Worm (Caenorhabditis elegans): ENCODE results near the gene exos-1.

Gene exos-1

ce11 chrIII:11054532-11055265 is 45.9 kb downstream of the exos-1 start (continued):
- TF ChIP-seq hpl-2 (GFP tag; optimal IDR thresholded peaks at IDR 0.05), result no peak
- TF ChIP-seq snu-23 (GFP tag; optimal IDR thresholded peaks at IDR 0.05), result peak; percentile 62
- TF ChIP-seq vab-15 (tag; optimal IDR thresholded peaks at IDR 0.05), result no peak
- no peak for TF ChIP-seq alr-1 (tag; optimal IDR thresholded peaks at IDR 0.05; ENCODE audit: borderline replicate concordance)
- peak in 1 of 6 experiments; percentile 7 for TF ChIP-seq elt-3 (tag; optimal IDR thresholded peaks at IDR 0.05)
- TF ChIP-seq pag-3 (tag; optimal IDR thresholded peaks at IDR 0.05; ENCODE audit: borderline replicate concordance, insufficient read depth), result peak; percentile 49
- no peak for TF ChIP-seq hlh-4 (tag; optimal IDR thresholded peaks at IDR 0.05)
- peak; percentile 17 for TF ChIP-seq snpc-4 (tag; optimal IDR thresholded peaks at IDR 0.05)
- TF ChIP-seq ceh-88 (GFP tag; IDR thresholded peaks at IDR 0.05), result peak; percentile 18; the same call in 1 of the 2 replicates
- TF ChIP-seq dpl-1 (GFP tag; optimal IDR thresholded peaks at IDR 0.05), result peak; percentile 40 to 49 (median 42)
- peak; percentile 78 for TF ChIP-seq nhr-71 (tag; optimal IDR thresholded peaks at IDR 0.05)
- no peak for TF ChIP-seq ceh-8 (GFP tag; optimal IDR thresholded peaks at IDR 0.05)
- peak; percentile 48 for TF ChIP-seq isw-1 (GFP tag; IDR thresholded peaks at IDR 0.05)
- no peak for TF ChIP-seq sup-37 (GFP tag; optimal IDR thresholded peaks at IDR 0.05)
- TF ChIP-seq elt-2 (tag; optimal IDR thresholded peaks at IDR 0.05), result no peak
- no peak for TF ChIP-seq nhr-76 (tag; optimal IDR thresholded peaks at IDR 0.05)
- no peak for TF ChIP-seq mab-9 (GFP tag; IDR thresholded peaks at IDR 0.05)
- TF ChIP-seq grh-1 (GFP tag; IDR thresholded peaks at IDR 0.05), result no peak
- TF ChIP-seq blmp-1 (tag; optimal IDR thresholded peaks at IDR 0.05), result peak; percentile 87
- TF ChIP-seq sox-4 (tag; optimal IDR thresholded peaks at IDR 0.05), result no peak
- TF ChIP-seq C16A3.4 (tag; optimal IDR thresholded peaks at IDR 0.05), result peak; percentile 20
- peak; percentile 63 for TF ChIP-seq nhr-85 (tag)
- peak; percentile 13 for TF ChIP-seq nhr-77 (tag; optimal IDR thresholded peaks at IDR 0.05)
- TF ChIP-seq tlp-1 (tag; optimal IDR thresholded peaks at IDR 0.05), result no peak
- TF ChIP-seq efl-3 (GFP tag; optimal IDR thresholded peaks at IDR 0.05), result no peak
- TF ChIP-seq swsn-7 (tag; optimal IDR thresholded peaks at IDR 0.05), result peak; percentile 70
- peak; percentile 41 for TF ChIP-seq ztf-4 (tag; optimal IDR thresholded peaks at IDR 0.05)
- TF ChIP-seq C34B4.2 (tag; optimal IDR thresholded peaks at IDR 0.05), result no peak
- no peak for TF ChIP-seq lin-15B (tag; optimal IDR thresholded peaks at IDR 0.05)
- TF ChIP-seq ceh-90 (tag; optimal IDR thresholded peaks at IDR 0.05), result no peak
- no peak for TF ChIP-seq ces-1 (GFP tag; optimal IDR thresholded peaks at IDR 0.05)
- TF ChIP-seq efl-1 (optimal IDR thresholded peaks at IDR 0.05), result peak; percentile 66 to 76
- TF ChIP-seq efl-1 (GFP tag; optimal IDR thresholded peaks at IDR 0.05 in 1 of 2), result peak; percentile 44 to 93

ce11 chrIII:11059775-11060174 is 50.9 kb downstream of the exos-1 start:
- TF ChIP-seq lin-14 (GFP tag; optimal IDR thresholded peaks at IDR 0.05) (peak; percentile 45), ama-1 (optimal IDR thresholded peaks at IDR 0.05) (no peak), pqm-1 (tag; optimal IDR thresholded peaks at IDR 0.05) (peak; percentile 3), snu-23 (GFP tag; optimal IDR thresholded peaks at IDR 0.05) (peak; percentile 8), ztf-11 (tag; optimal IDR thresholded peaks at IDR 0.05) (no peak), dpl-1 (GFP tag; optimal IDR thresholded peaks at IDR 0.05) (peak in 2 of 3 experiments; percentile 1 to 15), efl-1 (optimal IDR thresholded peaks at IDR 0.05) (no peak), efl-1 (GFP tag; optimal IDR thresholded peaks at IDR 0.05 in 1 of 2) (peak in 1 of 2 experiments; percentile 19), elt-2 (tag; optimal IDR thresholded peaks at IDR 0.05) (peak; percentile 75), elt-3 (tag; optimal IDR thresholded peaks at IDR 0.05) (peak in 1 of 6 experiments; percentile 49), nhr-77 (tag; optimal IDR thresholded peaks at IDR 0.05) (no peak), ztf-4 (tag; optimal IDR thresholded peaks at IDR 0.05) (no peak), lin-35 (GFP tag; optimal IDR thresholded peaks at IDR 0.05) (peak in 1 of 2 experiments; percentile 37)

All from whole organism, L1 larva.